Worm (Caenorhabditis elegans) whole organism, L4 larva: ENCODE data around the gene ZK856.4.

ENCODE experiments used
- F10B5.3 ChIP-seq: sonication (generic microtip); optimal IDR thresholded peaks from 2 replicates; lab custom pipeline; 2016; ENCODE audit warnings: mild to moderate bottlenecking, missing genetic modification characterization, missing compliant biosample characterization
- F37D6.2 ChIP-seq: sonication (generic microtip); optimal IDR thresholded peaks from 2 replicates; lab custom pipeline; 2016; ENCODE audit warnings: mild to moderate bottlenecking, missing genetic modification characterization, missing compliant biosample characterization
- F44E2.7 ChIP-seq: fragments of 200-800 bp; sonication (Bioruptor generic); IDR thresholded peaks from 2 replicates; pipeline ENCODE4 v2.1.2; 2022; ENCODE audit warnings: missing genetic modification characterization, missing compliant biosample characterization
- F49E8.2 ChIP-seq: sonication (generic microtip); optimal IDR thresholded peaks from 2 replicates; lab custom pipeline; 2016; ENCODE audit warnings: missing compliant biosample characterization, mild to moderate bottlenecking, missing genetic modification characterization, borderline replicate concordance
- T20F7.1 ChIP-seq: fragments of 200-800 bp; sonication (Bioruptor generic); optimal IDR thresholded peaks from 2 replicates; lab custom pipeline; 2018; ENCODE audit warnings: mild to moderate bottlenecking, missing genetic modification characterization, missing compliant biosample characterization
- T26A8.4 ChIP-seq: fragments of 200-800 bp; sonication (Bioruptor generic); IDR thresholded peaks from 2 replicates; pipeline ENCODE4 v1.3.6; 2022; ENCODE audit warnings: missing genetic modification characterization, missing compliant biosample characterization
- Y105C5A.15 ChIP-seq: fragments of 200-800 bp; sonication (Bioruptor generic); IDR thresholded peaks from 2 replicates; pipeline ENCODE4 v1.3.6; 2022; ENCODE audit warnings: missing genetic modification characterization, missing compliant biosample characterization
- Y48G9A.11 ChIP-seq: fragments of 200-800 bp; sonication (Bioruptor generic); IDR thresholded peaks from 2 replicates; pipeline ENCODE4 v1.3.6; 2022; ENCODE audit warnings: missing genetic modification reagents, missing genetic modification characterization, missing compliant biosample characterization
- Y75B8A.6 ChIP-seq: fragments of 200-800 bp; sonication (Bioruptor generic); IDR thresholded peaks from 2 replicates; pipeline ENCODE4 v1.3.6; 2022; ENCODE audit warnings: missing genetic modification reagents, missing genetic modification characterization, missing compliant biosample characterization
- ZK546.5 ChIP-seq, 2 experiments: sonication (generic microtip); optimal IDR thresholded peaks; 2 replicates each; lab custom pipeline; 2017; ENCODE audit warnings: missing biosample characterization in 2 of 2, missing genetic modification characterization in 2 of 2
- aly-2 ChIP-seq: sonication (generic microtip); optimal IDR thresholded peaks from 2 replicates; lab custom pipeline; 2018; ENCODE audit warnings: missing biosample characterization, missing genetic modification characterization
- arid-1 ChIP-seq: fragments of 200-800 bp; sonication (Bioruptor generic); conservative IDR thresholded peaks from 2 replicates; pipeline ENCODE4 v1.3.6; 2022; ENCODE audit warnings: missing genetic modification reagents, missing genetic modification characterization, missing compliant biosample characterization
- ceh-20 ChIP-seq: fragments of 200-800 bp; sonication (Bioruptor generic); IDR thresholded peaks from 2 replicates; pipeline ENCODE4 v1.3.6; 2022; ENCODE audit warnings: missing genetic modification reagents, missing genetic modification characterization, missing compliant biosample characterization
- ceh-28 ChIP-seq: fragments of 150-350 bp; optimal IDR thresholded peaks from 2 replicates; lab custom pipeline; 2014; ENCODE audit warnings: missing biosample characterization, missing genetic modification reagents, missing genetic modification characterization
- ceh-82 ChIP-seq: sonication (generic microtip); optimal IDR thresholded peaks from 2 replicates; lab custom pipeline; 2017; ENCODE audit warnings: missing biosample characterization, missing genetic modification characterization
- daf-19 ChIP-seq: fragments of 200-800 bp; sonication (Bioruptor generic); conservative IDR thresholded peaks from 2 replicates; pipeline ENCODE4 v1.3.6; 2022; ENCODE audit warnings: missing genetic modification characterization, missing compliant biosample characterization
- dmd-9 ChIP-seq: fragments of 200-800 bp; sonication (Bioruptor generic); IDR thresholded peaks from 2 replicates; pipeline ENCODE4 v1.3.6; 2022; ENCODE audit warnings: missing genetic modification reagents, missing genetic modification characterization, missing compliant biosample characterization
- dpl-1 ChIP-seq: fragments of 150-350 bp; optimal IDR thresholded peaks from 2 replicates; lab custom pipeline; 2014; ENCODE audit warnings: missing biosample characterization, missing genetic modification reagents, missing genetic modification characterization
- duxl-1 ChIP-seq: sonication (generic microtip); optimal IDR thresholded peaks from 2 replicates; lab custom pipeline; 2016; ENCODE audit warnings: mild to moderate bottlenecking, missing genetic modification characterization, moderate library complexity, missing compliant biosample characterization; ENCODE audit not compliant: poor library complexity
- egl-27 ChIP-seq: sonication (generic microtip); optimal IDR thresholded peaks from 3 replicates; lab custom pipeline; 2017; ENCODE audit warnings: missing biosample characterization, missing genetic modification reagents, missing genetic modification characterization
- gei-8 ChIP-seq: fragments of 200-800 bp; sonication (Bioruptor generic); optimal IDR thresholded peaks from 2 replicates; lab custom pipeline; 2018; ENCODE audit warnings: mild to moderate bottlenecking, missing genetic modification characterization, missing compliant biosample characterization
- hif-1 ChIP-seq, 2 experiments: sonication (generic microtip); optimal IDR thresholded peaks; 2 replicates each; lab custom pipeline; 2016 to 2017; ENCODE audit warnings: missing compliant biosample characterization in 2 of 2, missing genetic modification characterization in 2 of 2, missing genetic modification reagents in 2 of 2, missing genotype in 2 of 2, mild to moderate bottlenecking in 1 of 2
- hlh-30 ChIP-seq: sonication (generic microtip); optimal IDR thresholded peaks from 2 replicates; lab custom pipeline; 2017; ENCODE audit warnings: antibody characterized with exemption, mild to moderate bottlenecking, missing genetic modification characterization, missing compliant biosample characterization; ENCODE audit not compliant: insufficient read depth
- hmg-1.1 ChIP-seq: fragments of 200-800 bp; sonication (Bioruptor generic); IDR thresholded peaks from 2 replicates; pipeline ENCODE4 v1.3.6; 2022; ENCODE audit warnings: missing genetic modification reagents, missing genetic modification characterization, missing compliant biosample characterization
- jun-1 ChIP-seq: fragments of 150-350 bp; optimal IDR thresholded peaks from 2 replicates; lab custom pipeline; 2014; ENCODE audit warnings: missing biosample characterization, missing genetic modification reagents, missing genetic modification characterization
- lim-7 ChIP-seq: fragments of 200-800 bp; sonication (Bioruptor generic); IDR thresholded peaks from 2 replicates; pipeline ENCODE4 v1.3.6; 2022; ENCODE audit warnings: missing genetic modification characterization, missing compliant biosample characterization
- lin-1 ChIP-seq: fragments of 200-800 bp; sonication (Bioruptor generic); IDR thresholded peaks from 2 replicates; pipeline ENCODE4 v1.3.6; 2022; ENCODE audit warnings: missing genetic modification reagents, missing genetic modification characterization, missing compliant biosample characterization
- lin-13 ChIP-seq: fragments of 150-350 bp; optimal IDR thresholded peaks from 2 replicates; lab custom pipeline; 2014; ENCODE audit warnings: missing biosample characterization, missing genetic modification reagents, missing genetic modification characterization
- lin-15B ChIP-seq: fragments of 150-350 bp; sonication (generic microtip); optimal IDR thresholded peaks from 3 replicates; lab custom pipeline; 2014; ENCODE audit warnings: missing biosample characterization, missing genetic modification characterization
- lsy-2 ChIP-seq, 2 experiments: fragments of 150-350 bp in 1 of 2; sonication (generic microtip) in 1 of 2; optimal IDR thresholded peaks; 2 replicates each; lab custom pipeline; 2014 to 2017; ENCODE audit warnings: missing biosample characterization in 2 of 2, missing genetic modification characterization in 2 of 2
- madf-5 ChIP-seq, 2 experiments: fragments of 200-800 bp; sonication (Bioruptor generic); IDR thresholded peaks; 2 replicates each; pipeline ENCODE4 v1.3.6; 2022; ENCODE audit warnings: missing compliant biosample characterization in 2 of 2, missing genetic modification characterization in 2 of 2
- nhr-102 ChIP-seq: sonication (generic microtip); optimal IDR thresholded peaks from 2 replicates; lab custom pipeline; 2016; ENCODE audit warnings: mild to moderate bottlenecking, missing genetic modification characterization, moderate library complexity, missing compliant biosample characterization
- nhr-111 ChIP-seq: fragments of 200-800 bp; sonication (Bioruptor generic); optimal IDR thresholded peaks from 2 replicates; lab custom pipeline; 2018; ENCODE audit warnings: mild to moderate bottlenecking, missing genetic modification characterization, missing compliant biosample characterization
- nhr-237 ChIP-seq: sonication (generic microtip); optimal IDR thresholded peaks from 2 replicates; lab custom pipeline; 2017; ENCODE audit warnings: missing biosample characterization, missing genetic modification characterization
- nhr-41 ChIP-seq: fragments of 200-800 bp; sonication (Bioruptor generic); IDR thresholded peaks from 2 replicates; pipeline ENCODE4 v1.3.6; 2022; ENCODE audit warnings: missing genetic modification reagents, missing genetic modification characterization, missing compliant biosample characterization
- nhr-6 ChIP-seq: fragments of 150-350 bp; optimal IDR thresholded peaks from 2 replicates; lab custom pipeline; 2014; ENCODE audit warnings: missing biosample characterization, missing genetic modification characterization
- pha-4 ChIP-seq, 2 experiments: fragments of 150-350 bp in 1 of 2; fragments of 200-800 bp in 1 of 2; sonication (Bioruptor generic) in 1 of 2; IDR thresholded peaks in 1 of 2; optimal IDR thresholded peaks in 1 of 2; 2 replicates each; pipeline versions ENCODE4 v1.3.6 to Lab custom; 2014 to 2022; ENCODE audit warnings: missing genetic modification characterization in 2 of 2, missing genetic modification reagents in 2 of 2, missing biosample characterization in 1 of 2, missing compliant biosample characterization in 1 of 2
- pqm-1 ChIP-seq: sonication (generic microtip); optimal IDR thresholded peaks from 2 replicates; lab custom pipeline; 2017; ENCODE audit warnings: missing biosample characterization, missing genetic modification characterization
- rbr-2 ChIP-seq: sonication (generic microtip); optimal IDR thresholded peaks from 2 replicates; lab custom pipeline; 2016; ENCODE audit warnings: missing genotype, missing genetic modification characterization, missing compliant biosample characterization
- saeg-2 ChIP-seq: fragments of 200-800 bp; sonication (Bioruptor generic); IDR thresholded peaks from 2 replicates; pipeline ENCODE4 v1.3.6; 2022; ENCODE audit warnings: missing genetic modification reagents, missing genetic modification characterization, missing compliant biosample characterization
- set-16 ChIP-seq: fragments of 200-800 bp; sonication (Bioruptor generic); IDR thresholded peaks from 2 replicates; pipeline ENCODE4 v1.3.6; 2022; ENCODE audit warnings: missing genetic modification reagents, missing genetic modification characterization, missing compliant biosample characterization
- snpc-1.2 ChIP-seq: fragments of 200-800 bp; sonication (Bioruptor generic); IDR thresholded peaks from 2 replicates; pipeline ENCODE4 v1.3.6; 2022; ENCODE audit warnings: missing genetic modification reagents, missing genetic modification characterization, missing compliant biosample characterization
- snpc-4 ChIP-seq: fragments of 150-350 bp; optimal IDR thresholded peaks from 2 replicates; lab custom pipeline; 2014; ENCODE audit warnings: missing biosample characterization, missing genetic modification characterization
- spr-3 ChIP-seq: fragments of 200-800 bp; sonication (Bioruptor generic); optimal IDR thresholded peaks from 2 replicates; lab custom pipeline; 2018; ENCODE audit warnings: mild to moderate bottlenecking, missing genetic modification characterization, missing compliant biosample characterization
- tra-1 ChIP-seq: fragments of 200-800 bp; sonication (Bioruptor generic); IDR thresholded peaks from 2 replicates; pipeline ENCODE4 v1.3.6; 2022; ENCODE audit warnings: missing genetic modification reagents, missing genetic modification characterization, missing compliant biosample characterization
- unc-39 ChIP-seq: sonication (generic microtip); optimal IDR thresholded peaks from 2 replicates; lab custom pipeline; 2017; ENCODE audit warnings: missing biosample characterization, missing genetic modification characterization
- zfp-3 ChIP-seq: fragments of 200-800 bp; sonication (Bioruptor generic); conservative IDR thresholded peaks from 2 replicates; pipeline ENCODE4 v1.3.6; 2022; ENCODE audit warnings: missing genetic modification reagents, missing genetic modification characterization, missing compliant biosample characterization
- zip-11 ChIP-seq: fragments of 200-800 bp; sonication (Bioruptor generic); IDR thresholded peaks from 2 replicates; pipeline ENCODE4 v1.3.6; 2022; ENCODE audit warnings: missing genetic modification characterization, missing compliant biosample characterization
- zip-2 ChIP-seq: fragments of 150-350 bp; optimal IDR thresholded peaks from 2 replicates; lab custom pipeline; 2014; ENCODE audit warnings: missing biosample characterization, missing genetic modification characterization
- ztf-11 ChIP-seq: fragments of 150-350 bp; optimal IDR thresholded peaks from 2 replicates; lab custom pipeline; 2014; ENCODE audit warnings: missing biosample characterization, missing genetic modification characterization
- ztf-7 ChIP-seq: fragments of 150-350 bp; optimal IDR thresholded peaks from 2 replicates; lab custom pipeline; 2014; ENCODE audit warnings: missing biosample characterization, missing genetic modification characterization

The ZK856.4 gene

ce11 chrV:10174632-10175075 lies 8.4 kb upstream of the ZK856.4 start:
- TF ChIP-seq snpc-1.2 (GFP tag; lab: Robert Waterston, UW) (no peak), rbr-2 (tag; lab: Kevin White, UChicago) (peak; percentile 89), spr-3 (GFP tag; lab: Kevin White, UChicago) (no peak), nhr-237 (no peak), aly-2 (no peak), lin-13 (GFP tag; lab: Kevin White, UChicago) (no peak), saeg-2 (GFP tag; lab: Robert Waterston, UW) (0 out of 2 replicates have a peak, but pooled peaks have one; percentile 26), madf-5 (GFP tag; IDR thresholded peaks at IDR 0.05; lab: Robert Waterston, UW) (no peak), zip-2 (tag; lab: Kevin White, UChicago) (no peak), dpl-1 (GFP tag; lab: Kevin White, UChicago) (no peak), T26A8.4 (no peak), ceh-28 (peak; percentile 78), Y75B8A.6 (GFP tag; lab: Robert Waterston, UW) (no peak), ceh-20 (GFP tag; lab: Robert Waterston, UW) (peak; percentile 58; the same call in 1 of the 2 replicates), F37D6.2 (tag; lab: Kevin White, UChicago) (peak; percentile 84), jun-1 (no peak), hif-1 (tag; optimal IDR thresholded peaks at IDR 0.05; lab: Kevin White, UChicago) (peak in 1 of 2 experiments; percentile 66), Y48G9A.11 (GFP tag; lab: Robert Waterston, UW) (no peak), duxl-1 (no peak), zfp-3 (no peak), lin-1 (GFP tag; lab: Robert Waterston, UW) (no peak), dmd-9 (GFP tag; lab: Robert Waterston, UW) (no peak), pqm-1 (tag; lab: Kevin White, UChicago) (no peak), lin-15B (no peak), Y105C5A.15 (no peak), nhr-41 (GFP tag; lab: Robert Waterston, UW) (no peak), daf-19 (no peak), F10B5.3 (tag; lab: Kevin White, UChicago) (no peak), ztf-11 (tag; lab: Kevin White, UChicago) (no peak), nhr-111 (GFP tag; lab: Kevin White, UChicago) (no peak), gei-8 (GFP tag; lab: Kevin White, UChicago) (no peak), ztf-7 (tag; lab: Kevin White, UChicago) (no peak), nhr-102 (tag; lab: Kevin White, UChicago) (no peak), lim-7 (no peak), ceh-82 (tag; lab: Kevin White, UChicago) (no peak), T20F7.1 (GFP tag; lab: Kevin White, UChicago) (no peak), tra-1 (GFP tag; lab: Robert Waterston, UW) (peak; percentile 36; the same call in 1 of the 2 replicates), F49E8.2 (no peak), pha-4 (GFP tag; IDR thresholded peaks at IDR 0.05; lab: Robert Waterston, UW) (no peak), pha-4 (tag; optimal IDR thresholded peaks at IDR 0.05; lab: Kevin White, UChicago) (no peak), arid-1 (GFP tag; lab: Robert Waterston, UW) (0 out of 2 replicates have a peak, but pooled peaks have one; percentile 31), lsy-2 (tag; optimal IDR thresholded peaks at IDR 0.05; lab: Kevin White, UChicago) (peak; percentile 62 to 85), F44E2.7 (no peak), nhr-6 (tag; lab: Kevin White, UChicago) (no peak), egl-27 (no peak), unc-39 (no peak), zip-11 (no peak), hlh-30 (tag; lab: Kevin White, UChicago) (peak; percentile 73), hmg-1.1 (GFP tag; lab: Robert Waterston, UW) (peak; percentile 82), snpc-4 (no peak), ZK546.5 (tag; optimal IDR thresholded peaks at IDR 0.05; lab: Kevin White, UChicago) (no peak), set-16 (peak; percentile 81)
